Fruit fly (Drosophila melanogaster): Measurements from ENCODE around the gene CG18476.

The CG18476 gene

DNA sequence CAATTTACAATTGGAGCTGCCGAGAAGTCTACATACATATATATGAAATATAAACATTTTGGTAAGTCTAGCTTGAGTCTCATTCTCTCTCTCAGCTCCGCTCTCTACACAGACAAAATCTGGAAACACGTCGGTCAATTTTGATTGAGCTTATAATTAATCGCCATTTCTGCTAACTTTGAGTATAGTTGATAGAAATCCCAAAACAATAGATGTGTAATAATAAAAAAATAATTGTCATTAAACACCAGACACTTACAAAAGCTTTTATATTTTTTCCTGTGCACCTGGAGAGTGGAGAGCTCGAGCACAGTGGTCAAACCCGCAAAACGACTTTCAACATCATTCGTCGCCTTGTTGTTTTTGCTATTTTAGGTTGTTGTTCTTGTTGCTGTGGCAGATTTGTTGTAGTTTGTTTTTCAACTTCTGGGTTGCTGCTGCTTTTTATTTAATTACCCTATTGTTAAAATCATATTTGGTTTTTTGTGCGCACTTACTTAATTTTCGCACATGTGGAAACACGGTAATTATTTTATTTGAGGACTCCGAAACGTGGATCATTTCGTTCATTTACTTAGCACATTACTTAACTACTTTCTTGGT, 21.2 kb downstream of the CG18476 start (continued):
- peak; percentile 95 for TF ChIP-seq gce (GFP tag; IDR thresholded peaks at IDR 0.05)
- peak; percentile 94 to 96 for TF ChIP-seq Hr51 (GFP tag; optimal IDR thresholded peaks at IDR 0.05)
- peak; percentile 85 for TF ChIP-seq CG11560 (tag; IDR thresholded peaks at IDR 0.05)
- peak; percentile 86 for TF ChIP-seq CG17802 (tag; optimal IDR thresholded peaks at IDR 0.05)
- no peak for TF ChIP-seq CG16813 (GFP tag; IDR thresholded peaks at IDR 0.05; ENCODE audit: partially characterized antibody)
- peak; percentile 86 for TF ChIP-seq disco-r (GFP tag; optimal IDR thresholded peaks at IDR 0.05)
- TF ChIP-seq bcd (GFP tag; optimal IDR thresholded peaks at IDR 0.05), result peak; percentile 96
- TF ChIP-seq dm (GFP tag; optimal IDR thresholded peaks at IDR 0.05), result peak; percentile 87
- TF ChIP-seq B-H1 (GFP tag; IDR thresholded peaks at IDR 0.05), result peak; percentile 94
- TF ChIP-seq CG12299 (tag; optimal IDR thresholded peaks at IDR 0.05), result peak; percentile 95
- peak; percentile 97 for TF ChIP-seq Xbp1 (GFP tag; optimal IDR thresholded peaks at IDR 0.05)
- TF ChIP-seq ind (GFP tag; optimal IDR thresholded peaks at IDR 0.05), result peak; percentile 96
- TF ChIP-seq CG2116 (GFP tag; optimal IDR thresholded peaks at IDR 0.05), result peak; percentile 77
- peak; percentile 98 for TF ChIP-seq CG12659 (GFP tag; optimal IDR thresholded peaks at IDR 0.05)
- TF ChIP-seq CG4424 (GFP tag; optimal IDR thresholded peaks at IDR 0.05), result peak; percentile 96
- peak; percentile 90 for TF ChIP-seq CG2199 (GFP tag; IDR thresholded peaks at IDR 0.05)
- TF ChIP-seq CG9876 (GFP tag; optimal IDR thresholded peaks at IDR 0.05), result peak; percentile 86
- TF ChIP-seq Atf-2 (GFP tag; optimal IDR thresholded peaks at IDR 0.05), result peak; percentile 93
- peak; percentile 97 for TF ChIP-seq corto (GFP tag; optimal IDR thresholded peaks at IDR 0.05)
- TF ChIP-seq aop (GFP tag; IDR thresholded peaks at IDR 0.05), result peak; percentile 83
- peak in 1 of 2 experiments; percentile 57 for TF ChIP-seq crp (GFP tag; optimal IDR thresholded peaks at IDR 0.05)
- peak; percentile 94 for TF ChIP-seq ATbp (GFP tag; optimal IDR thresholded peaks at IDR 0.05)
- peak; percentile 77 for TF ChIP-seq YL-1 (GFP tag; optimal IDR thresholded peaks at IDR 0.05)
- TF ChIP-seq ab (GFP tag; optimal IDR thresholded peaks at IDR 0.05), result peak; percentile 84
- peak; percentile 87 for TF ChIP-seq CG31365 (tag; optimal IDR thresholded peaks at IDR 0.05)
- peak; percentile 53 for TF ChIP-seq CTCF (GFP tag; optimal IDR thresholded peaks at IDR 0.05)
- peak; percentile 94 for TF ChIP-seq CG9727 (GFP tag; optimal IDR thresholded peaks at IDR 0.05)
- TF ChIP-seq run (tag; optimal IDR thresholded peaks at IDR 0.05), result peak; percentile 89
- peak; percentile 87 for TF ChIP-seq gt (GFP tag; IDR thresholded peaks at IDR 0.05)
- TF ChIP-seq CG7963 (GFP tag; IDR thresholded peaks at IDR 0.05; ENCODE audit: partially characterized antibody), result no peak
- peak; percentile 92 for TF ChIP-seq trem (tag; optimal IDR thresholded peaks at IDR 0.05)
- peak; percentile 96 for TF ChIP-seq fd3F (GFP tag; optimal IDR thresholded peaks at IDR 0.05)
- peak; percentile 84 for TF ChIP-seq Lhr (GFP tag; optimal IDR thresholded peaks at IDR 0.05)
- TF ChIP-seq Deaf1 (tag; optimal IDR thresholded peaks at IDR 0.05), result peak; percentile 80
- TF ChIP-seq hbn (GFP tag; IDR thresholded peaks at IDR 0.05; ENCODE audit: partially characterized antibody), result no peak; the same call in 1 of the 2 replicates
- peak; percentile 95 for TF ChIP-seq CG3281 (GFP tag; optimal IDR thresholded peaks at IDR 0.05)
- TF ChIP-seq NC2β (GFP tag; optimal IDR thresholded peaks at IDR 0.05), result peak; percentile 95
- peak; percentile 97 for TF ChIP-seq Dek (tag; optimal IDR thresholded peaks at IDR 0.05)
- TF ChIP-seq Hmx (GFP tag; optimal IDR thresholded peaks at IDR 0.05), result peak; percentile 85
- peak; percentile 92 for TF ChIP-seq danr (GFP tag; IDR thresholded peaks at IDR 0.05)
- TF ChIP-seq CG18764 (GFP tag; optimal IDR thresholded peaks at IDR 0.05), result peak; percentile 90
- TF ChIP-seq CG15269 (tag; optimal IDR thresholded peaks at IDR 0.05), result peak; percentile 98
- peak; percentile 92 for TF ChIP-seq cwo (GFP tag; optimal IDR thresholded peaks at IDR 0.05)
- TF ChIP-seq gfzf (GFP tag; optimal IDR thresholded peaks at IDR 0.05), result no peak
- peak; percentile 45 for TF ChIP-seq crol (GFP tag; IDR thresholded peaks at IDR 0.05)
- TF ChIP-seq CG11398 (GFP tag; optimal IDR thresholded peaks at IDR 0.05), result peak; percentile 83
- TF ChIP-seq CG10267 (tag; optimal IDR thresholded peaks at IDR 0.05), result peak; percentile 91
- no peak for TF ChIP-seq Bgb (GFP tag; IDR thresholded peaks at IDR 0.05; ENCODE audit: partially characterized antibody)
- TF ChIP-seq CG9609 (GFP tag; optimal IDR thresholded peaks at IDR 0.05), result peak; percentile 91
